Worm (Caenorhabditis elegans) whole organism, L4 larva: ENCODE results near the gene W06D11.2.

Source experiments
- aly-2 ChIP-seq: sonication (generic microtip); optimal IDR thresholded peaks from 2 replicates; lab custom pipeline; 2018; ENCODE audit warnings: missing biosample characterization, missing genetic modification characterization
- ceh-44 ChIP-seq: fragments of 200-800 bp; sonication (Bioruptor generic); IDR thresholded peaks from 2 replicates; pipeline ENCODE4 v1.3.6; 2022; ENCODE audit warnings: missing genetic modification reagents, missing genetic modification characterization, missing compliant biosample characterization
- fos-1 ChIP-seq: fragments of 150-350 bp; optimal IDR thresholded peaks from 2 replicates; lab custom pipeline; 2014; ENCODE audit warnings: missing biosample characterization, missing genetic modification characterization
- gei-8 ChIP-seq: fragments of 200-800 bp; sonication (Bioruptor generic); optimal IDR thresholded peaks from 2 replicates; lab custom pipeline; 2018; ENCODE audit warnings: mild to moderate bottlenecking, missing genetic modification characterization, missing compliant biosample characterization
- lim-7 ChIP-seq: fragments of 200-800 bp; sonication (Bioruptor generic); IDR thresholded peaks from 2 replicates; pipeline ENCODE4 v1.3.6; 2022; ENCODE audit warnings: missing genetic modification characterization, missing compliant biosample characterization
- lin-13 ChIP-seq: fragments of 150-350 bp; optimal IDR thresholded peaks from 2 replicates; lab custom pipeline; 2014; ENCODE audit warnings: missing biosample characterization, missing genetic modification reagents, missing genetic modification characterization
- mep-1 ChIP-seq: fragments of 150-350 bp; sonication (generic microtip); optimal IDR thresholded peaks from 3 replicates; lab custom pipeline; 2014; ENCODE audit warnings: missing biosample characterization, missing genetic modification characterization
- rbr-2 ChIP-seq: sonication (generic microtip); optimal IDR thresholded peaks from 2 replicates; lab custom pipeline; 2016; ENCODE audit warnings: missing genotype, missing genetic modification characterization, missing compliant biosample characterization
- unc-130 ChIP-seq: sonication (generic microtip); optimal IDR thresholded peaks from 2 replicates; lab custom pipeline; 2016; ENCODE audit warnings: missing genetic modification reagents, missing genetic modification characterization, missing compliant biosample characterization
- ztf-11 ChIP-seq: fragments of 150-350 bp; optimal IDR thresholded peaks from 2 replicates; lab custom pipeline; 2014; ENCODE audit warnings: missing biosample characterization, missing genetic modification characterization

DNA sequence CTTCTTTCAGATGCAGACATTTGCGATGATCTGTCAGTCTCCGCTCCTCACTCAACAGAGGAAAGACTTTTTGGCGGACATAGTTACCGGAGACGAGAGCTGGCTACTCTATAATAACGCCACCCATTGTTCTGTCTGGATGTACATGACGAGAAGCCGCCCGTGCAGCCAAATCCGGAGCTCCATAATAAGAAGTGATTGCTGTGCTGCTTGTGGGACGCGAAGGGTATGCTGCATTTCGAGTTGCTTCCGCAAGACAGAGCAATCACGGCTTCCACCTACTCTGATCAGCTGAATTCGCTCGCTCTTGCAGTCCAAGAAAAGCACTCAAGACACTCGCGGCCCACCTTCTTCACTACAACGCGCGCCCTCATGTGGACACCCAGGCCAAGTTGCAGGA lies 17.2 kb upstream of the W06D11.2 start:
- TF ChIP-seq unc-130 (GFP tag; lab: Kevin White, UChicago) (no peak), ztf-11 (tag; lab: Kevin White, UChicago) (no peak), gei-8 (GFP tag; lab: Kevin White, UChicago) (no peak), lim-7 (GFP tag; lab: Robert Waterston, UW) (no peak), lin-13 (GFP tag; lab: Kevin White, UChicago) (no peak), aly-2 (tag; lab: Kevin White, UChicago) (no peak), ceh-44 (no peak), mep-1 (tag; lab: Kevin White, UChicago) (no peak), rbr-2 (no peak), fos-1 (tag; lab: Kevin White, UChicago) (no peak)
